Fruit fly (Drosophila melanogaster): Measurements from ENCODE around the gene CG8852.

CG8852 gene

DNA sequence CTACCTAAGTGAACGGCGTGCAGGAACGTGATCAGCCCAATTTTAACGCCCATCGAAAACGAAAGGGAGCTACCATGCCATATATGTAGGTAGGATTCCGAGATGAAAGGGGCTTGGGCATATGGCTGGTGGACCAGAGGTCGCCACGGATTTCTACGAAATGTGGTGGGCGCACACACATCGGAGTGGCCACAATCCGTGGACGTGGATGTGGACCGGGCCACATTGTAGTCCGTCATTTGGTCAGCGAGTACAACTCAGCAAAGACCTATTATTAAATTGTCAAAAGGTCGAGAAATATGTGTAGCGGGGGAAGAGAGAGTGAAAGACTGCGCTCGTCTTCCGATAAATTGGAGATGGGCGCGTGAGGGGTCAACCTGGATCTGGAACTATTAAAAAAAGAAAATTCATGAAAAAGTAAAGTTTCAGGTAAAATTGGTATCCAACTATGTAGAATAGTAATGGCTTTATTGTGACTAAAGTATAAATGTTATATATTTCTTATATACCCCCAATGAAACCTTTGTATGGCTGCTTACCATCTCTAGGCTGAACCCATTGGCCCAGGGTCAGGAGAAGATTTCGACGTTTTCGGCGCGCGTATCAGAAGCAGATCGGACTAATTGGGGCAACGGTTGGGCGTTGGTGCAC is 30.6 kb downstream of the CG8852 start (continued):
- TF ChIP-seq Pdp1 (GFP tag; optimal IDR thresholded peaks at IDR 0.05), result no peak
- peak; percentile 64 for TF ChIP-seq Scr (GFP tag; IDR thresholded peaks at IDR 0.05; ENCODE audit: partially characterized antibody)
- no peak for TF ChIP-seq CG10565 (GFP tag; optimal IDR thresholded peaks at IDR 0.05)
- no peak for TF ChIP-seq CG7271 (tag; optimal IDR thresholded peaks at IDR 0.05)
- no peak for TF ChIP-seq CG18011 (GFP tag; optimal IDR thresholded peaks at IDR 0.05)
- peak; percentile 65 for TF ChIP-seq dmrt11E (tag; optimal IDR thresholded peaks at IDR 0.05)
- no peak for TF ChIP-seq CG10543 (GFP tag; optimal IDR thresholded peaks at IDR 0.05)
- TF ChIP-seq crc (GFP tag; optimal IDR thresholded peaks at IDR 0.05), result no peak
- no peak for TF ChIP-seq Xbp1 (GFP tag; optimal IDR thresholded peaks at IDR 0.05)
- TF ChIP-seq az2 (GFP tag; optimal IDR thresholded peaks at IDR 0.05), result no peak
- peak; percentile 26; the same call in 1 of the 2 replicates for TF ChIP-seq amos (GFP tag; IDR thresholded peaks at IDR 0.05; ENCODE audit: partially characterized antibody)
- no peak for TF ChIP-seq CG8478 (optimal IDR thresholded peaks at IDR 0.05)
- peak; percentile 44; the same call in 1 of the 2 replicates for TF ChIP-seq CG6272 (GFP tag; IDR thresholded peaks at IDR 0.05)
- TF ChIP-seq cwo (GFP tag; optimal IDR thresholded peaks at IDR 0.05), result no peak
- no peak for TF ChIP-seq CG30020 (tag; optimal IDR thresholded peaks at IDR 0.05)
- peak; percentile 59 for TF ChIP-seq CG16813 (GFP tag; IDR thresholded peaks at IDR 0.05; ENCODE audit: partially characterized antibody)
- no peak for TF ChIP-seq ato (GFP tag; IDR thresholded peaks at IDR 0.05; ENCODE audit: partially characterized antibody)
- TF ChIP-seq HHEX (GFP tag; optimal IDR thresholded peaks at IDR 0.05), result no peak
- TF ChIP-seq Meics (GFP tag; optimal IDR thresholded peaks at IDR 0.05), result no peak
- TF ChIP-seq Adf1 (GFP tag; IDR thresholded peaks at IDR 0.05), result no peak
- TF ChIP-seq sug (tag; optimal IDR thresholded peaks at IDR 0.05), result no peak
- TF ChIP-seq odd (GFP tag; optimal IDR thresholded peaks at IDR 0.05), result no peak
- TF ChIP-seq ap (GFP tag; IDR thresholded peaks at IDR 0.05), result no peak
- TF ChIP-seq so (GFP tag; IDR thresholded peaks at IDR 0.05), result no peak
- TF ChIP-seq CG7372 (GFP tag; IDR thresholded peaks at IDR 0.05), result no peak
- TF ChIP-seq sr (GFP tag; IDR thresholded peaks at IDR 0.05), result no peak
- TF ChIP-seq btn (GFP tag; optimal IDR thresholded peaks at IDR 0.05), result no peak
- TF ChIP-seq CG7745 (tag; optimal IDR thresholded peaks at IDR 0.05), result no peak
- TF ChIP-seq Usf (GFP tag; optimal IDR thresholded peaks at IDR 0.05), result no peak
- TF ChIP-seq CG12391 (tag; optimal IDR thresholded peaks at IDR 0.05), result peak; percentile 24
- peak; percentile 59; the same call in 1 of the 2 replicates for TF ChIP-seq CG10959 (GFP tag; IDR thresholded peaks at IDR 0.05)
- TF ChIP-seq nmo (GFP tag; optimal IDR thresholded peaks at IDR 0.05), result peak; percentile 15
- no peak for TF ChIP-seq Nf-YA (GFP tag; IDR thresholded peaks at IDR 0.05)
- TF ChIP-seq CG15269 (tag; optimal IDR thresholded peaks at IDR 0.05), result no peak
- TF ChIP-seq CG17829 (tag; optimal IDR thresholded peaks at IDR 0.05), result peak; percentile 37
- no peak for TF ChIP-seq CG3407 (GFP tag; optimal IDR thresholded peaks at IDR 0.05)
- no peak for TF ChIP-seq Lhr (GFP tag; optimal IDR thresholded peaks at IDR 0.05)
- peak; percentile 54 for TF ChIP-seq CG33557 (GFP tag; optimal IDR thresholded peaks at IDR 0.05)
- no peak for TF ChIP-seq Sin3A (optimal IDR thresholded peaks at IDR 0.05)
- TF ChIP-seq Dfd (GFP tag; optimal IDR thresholded peaks at IDR 0.05), result no peak
- peak; percentile 50 for TF ChIP-seq Med (GFP tag)
- TF ChIP-seq C15 (GFP tag; IDR thresholded peaks at IDR 0.05), result no peak
- TF ChIP-seq CG3995 (GFP tag; optimal IDR thresholded peaks at IDR 0.05), result no peak
- no peak for TF ChIP-seq Bgb (GFP tag; IDR thresholded peaks at IDR 0.05; ENCODE audit: partially characterized antibody)
- TF ChIP-seq CG6813 (GFP tag; optimal IDR thresholded peaks at IDR 0.05), result peak; percentile 42
- TF ChIP-seq D19B (GFP tag; optimal IDR thresholded peaks at IDR 0.05), result no peak
- no peak for TF ChIP-seq MTF-1 (GFP tag; optimal IDR thresholded peaks at IDR 0.05; ENCODE audit: borderline replicate concordance)
- no peak for TF ChIP-seq ac (GFP tag; optimal IDR thresholded peaks at IDR 0.05)
- no peak for TF ChIP-seq salm (tag; optimal IDR thresholded peaks at IDR 0.05)

Measured in whole organism, embryonic.